Worm (Caenorhabditis elegans) whole organism, L1 larva: Measurements from ENCODE around the gene C04E6.12.

Experiments used
- C16A3.4 ChIP-seq: fragments of 150-350 bp; optimal IDR thresholded peaks from 2 replicates; lab custom pipeline; 2014; ENCODE audit warnings: missing biosample characterization, missing genetic modification characterization
- C34B4.2 ChIP-seq: sonication (generic microtip); optimal IDR thresholded peaks from 2 replicates; lab custom pipeline; 2017; ENCODE audit warnings: mild to moderate bottlenecking, missing genetic modification characterization, missing compliant biosample characterization
- F16B12.6 ChIP-seq: fragments of 150-350 bp; optimal IDR thresholded peaks from 2 replicates; lab custom pipeline; 2014; ENCODE audit warnings: missing biosample characterization, missing genetic modification characterization
- aha-1 ChIP-seq: fragments of 150-350 bp; optimal IDR thresholded peaks from 2 replicates; lab custom pipeline; 2014; ENCODE audit warnings: missing biosample characterization, missing genetic modification characterization
- alr-1 ChIP-seq: fragments of 200-800 bp; sonication (Bioruptor generic); optimal IDR thresholded peaks from 2 replicates; lab custom pipeline; 2018; ENCODE audit warnings: borderline replicate concordance, mild to moderate bottlenecking, missing genetic modification characterization, missing compliant biosample characterization
- ama-1 ChIP-seq: fragments of 150-350 bp; optimal IDR thresholded peaks from 2 replicates; lab custom pipeline; 2014
- blmp-1 ChIP-seq: fragments of 150-350 bp; optimal IDR thresholded peaks from 2 replicates; lab custom pipeline; 2014; ENCODE audit warnings: missing biosample characterization, missing genetic modification characterization
- dpl-1 ChIP-seq, 3 experiments: fragments of 150-350 bp in 2 of 3; sonication (generic microtip) in 1 of 3; optimal IDR thresholded peaks; 2 replicates each; lab custom pipeline; 2014 to 2017; ENCODE audit warnings: missing biosample characterization in 3 of 3, missing genetic modification characterization in 3 of 3, missing genetic modification reagents in 3 of 3
- dsc-1 ChIP-seq: sonication (generic microtip); optimal IDR thresholded peaks from 2 replicates; lab custom pipeline; 2016; ENCODE audit warnings: mild to moderate bottlenecking, missing genetic modification characterization, missing compliant biosample characterization
- efl-1 ChIP-seq, 4 experiments: fragments of 150-350 bp; optimal IDR thresholded peaks in 3 of 4; peaks in 1 of 4; 1 replicate in 1 of 4; 2 replicates in 3 of 4; lab custom pipeline; 2014; ENCODE audit warnings: missing biosample characterization in 2 of 4, missing genetic modification characterization in 2 of 4, missing genetic modification reagents in 2 of 4
- efl-3 ChIP-seq: fragments of 200-800 bp; sonication (Bioruptor generic); optimal IDR thresholded peaks from 2 replicates; lab custom pipeline; 2018; ENCODE audit warnings: mild to moderate bottlenecking, missing genetic modification characterization, missing compliant biosample characterization
- ets-5 ChIP-seq: fragments of 200-800 bp; sonication (Bioruptor generic); IDR thresholded peaks from 2 replicates; pipeline ENCODE4 v1.3.6; 2022; ENCODE audit warnings: missing genetic modification characterization, missing compliant biosample characterization
- fkh-10 ChIP-seq: sonication (generic microtip); optimal IDR thresholded peaks from 2 replicates; lab custom pipeline; 2017; ENCODE audit warnings: missing biosample characterization, missing genetic modification reagents, missing genetic modification characterization
- fkh-8 ChIP-seq: sonication (generic microtip); optimal IDR thresholded peaks from 2 replicates; lab custom pipeline; 2016; ENCODE audit warnings: mild to moderate bottlenecking, missing genetic modification characterization, missing compliant biosample characterization
- hlh-4 ChIP-seq: sonication (generic microtip); optimal IDR thresholded peaks from 2 replicates; lab custom pipeline; 2016; ENCODE audit warnings: mild to moderate bottlenecking, missing genetic modification characterization, missing compliant biosample characterization
- jun-1 ChIP-seq: fragments of 150-350 bp; optimal IDR thresholded peaks from 2 replicates; lab custom pipeline; 2014; ENCODE audit warnings: missing biosample characterization, missing genetic modification reagents, missing genetic modification characterization
- lin-14 ChIP-seq: fragments of 200-800 bp; sonication (Bioruptor generic); optimal IDR thresholded peaks from 2 replicates; lab custom pipeline; 2018; ENCODE audit warnings: mild to moderate bottlenecking, missing genetic modification characterization, moderate library complexity, missing compliant biosample characterization
- lsy-2 ChIP-seq, 2 experiments: fragments of 150-350 bp; optimal IDR thresholded peaks; 2 replicates each; lab custom pipeline; 2014; ENCODE audit warnings: missing biosample characterization in 2 of 2, missing genetic modification characterization in 2 of 2
- mab-9 ChIP-seq: fragments of 200-800 bp; sonication (Bioruptor generic); IDR thresholded peaks from 2 replicates; pipeline ENCODE4 v1.3.6; 2022; ENCODE audit warnings: missing genetic modification reagents, missing genetic modification characterization, missing compliant biosample characterization
- mef-2 ChIP-seq: fragments of 150-350 bp; optimal IDR thresholded peaks from 2 replicates; lab custom pipeline; 2014; ENCODE audit warnings: missing biosample characterization, missing genetic modification characterization
- mep-1 ChIP-seq: fragments of 150-350 bp; optimal IDR thresholded peaks from 2 replicates; lab custom pipeline; 2014; ENCODE audit warnings: missing biosample characterization, missing genetic modification characterization
- nhr-19 ChIP-seq: fragments of 200-800 bp; sonication (Bioruptor generic); conservative IDR thresholded peaks from 2 replicates; pipeline ENCODE4 v1.3.6; 2022; ENCODE audit warnings: missing genetic modification characterization, missing compliant biosample characterization
- nhr-237 ChIP-seq: fragments of 150-350 bp; optimal IDR thresholded peaks from 2 replicates; lab custom pipeline; 2014; ENCODE audit warnings: missing biosample characterization, missing genetic modification characterization
- nhr-28 ChIP-seq: fragments of 150-350 bp; optimal IDR thresholded peaks from 2 replicates; lab custom pipeline; 2014; ENCODE audit warnings: missing biosample characterization, missing genetic modification characterization
- nhr-47 ChIP-seq: sonication (generic microtip); optimal IDR thresholded peaks from 2 replicates; lab custom pipeline; 2016; ENCODE audit warnings: mild to moderate bottlenecking, missing genetic modification characterization, moderate library complexity, missing compliant biosample characterization
- nhr-76 ChIP-seq: sonication (generic microtip); optimal IDR thresholded peaks from 2 replicates; lab custom pipeline; 2017; ENCODE audit warnings: missing biosample characterization, missing genetic modification characterization
- nhr-90 ChIP-seq: sonication (generic microtip); optimal IDR thresholded peaks from 2 replicates; lab custom pipeline; 2016; ENCODE audit warnings: mild to moderate bottlenecking, missing genetic modification characterization, missing compliant biosample characterization; ENCODE audit not compliant: poor library complexity
- pag-3 ChIP-seq: sonication (generic microtip); optimal IDR thresholded peaks from 2 replicates; lab custom pipeline; 2017; ENCODE audit warnings: missing genetic modification characterization, mild to moderate bottlenecking, missing compliant biosample characterization, antibody characterized with exemption, borderline replicate concordance; ENCODE audit not compliant: insufficient read depth
- pax-3 ChIP-seq: fragments of 200-800 bp; sonication (Bioruptor generic); optimal IDR thresholded peaks from 2 replicates; lab custom pipeline; 2018; ENCODE audit warnings: mild to moderate bottlenecking, missing genetic modification characterization, moderate library complexity, missing compliant biosample characterization
- pqm-1 ChIP-seq: sonication (generic microtip); optimal IDR thresholded peaks from 3 replicates; lab custom pipeline; 2017; ENCODE audit warnings: missing biosample characterization, missing genetic modification characterization
- rnt-1 ChIP-seq: sonication (generic microtip); optimal IDR thresholded peaks from 2 replicates; lab custom pipeline; 2016; ENCODE audit warnings: mild to moderate bottlenecking, missing genetic modification characterization, moderate library complexity, missing compliant biosample characterization
- skn-1 ChIP-seq: fragments of 150-350 bp; optimal IDR thresholded peaks from 2 replicates; lab custom pipeline; 2014; ENCODE audit warnings: missing biosample characterization, missing genetic modification characterization
- snpc-4 ChIP-seq: fragments of 150-350 bp; optimal IDR thresholded peaks from 2 replicates; lab custom pipeline; 2014; ENCODE audit warnings: missing biosample characterization, missing genetic modification characterization
- sup-37 ChIP-seq: fragments of 200-800 bp; sonication (Bioruptor generic); optimal IDR thresholded peaks from 2 replicates; lab custom pipeline; 2018; ENCODE audit warnings: mild to moderate bottlenecking, missing genetic modification characterization, missing compliant biosample characterization
- tbx-2 ChIP-seq: sonication (generic microtip); optimal IDR thresholded peaks from 2 replicates; lab custom pipeline; 2016; ENCODE audit warnings: missing genetic modification characterization, missing compliant biosample characterization
- tlp-1 ChIP-seq: fragments of 150-350 bp; optimal IDR thresholded peaks from 2 replicates; lab custom pipeline; 2014; ENCODE audit warnings: missing biosample characterization, missing genetic modification characterization
- unc-130 ChIP-seq: fragments of 150-350 bp; optimal IDR thresholded peaks from 2 replicates; lab custom pipeline; 2017; ENCODE audit warnings: missing biosample characterization, missing genetic modification characterization, inconsistent platforms
- unc-30 ChIP-seq: sonication (generic microtip); optimal IDR thresholded peaks from 2 replicates; lab custom pipeline; 2017; ENCODE audit warnings: missing biosample characterization, missing genetic modification characterization
- unc-86 ChIP-seq: sonication (generic microtip); optimal IDR thresholded peaks from 2 replicates; lab custom pipeline; 2016; ENCODE audit warnings: missing genetic modification characterization, missing compliant biosample characterization
- xbp-1 ChIP-seq: sonication (generic microtip); optimal IDR thresholded peaks from 2 replicates; lab custom pipeline; 2016; ENCODE audit warnings: missing genetic modification characterization, missing compliant biosample characterization
- zip-4 ChIP-seq: fragments of 200-800 bp; sonication (Bioruptor generic); optimal IDR thresholded peaks from 2 replicates; lab custom pipeline; 2018; ENCODE audit warnings: mild to moderate bottlenecking, missing genetic modification characterization, moderate library complexity, missing compliant biosample characterization
- ztf-11 ChIP-seq, 2 experiments: sonication (generic microtip); optimal IDR thresholded peaks; 2 replicates each; lab custom pipeline; 2016 to 2017; ENCODE audit warnings: missing genetic modification characterization in 2 of 2, missing biosample characterization in 1 of 2, missing compliant biosample characterization in 1 of 2
- ztf-4 ChIP-seq: fragments of 150-350 bp; optimal IDR thresholded peaks from 2 replicates; lab custom pipeline; 2014; ENCODE audit warnings: missing biosample characterization, missing genetic modification characterization

The C04E6.12 gene

ce11 chrV:5917707-5918106, 2.1 kb downstream of the C04E6.12 start, which contains the start of gene lrpr-1 (continued):
- TF ChIP-seq nhr-28 (tag; lab: Kevin White, UChicago) (no peak), ztf-11 (tag; optimal IDR thresholded peaks at IDR 0.05; lab: Kevin White, UChicago) (peak in 1 of 2 experiments; percentile 99), lin-14 (GFP tag; lab: Kevin White, UChicago) (peak; percentile 86), snpc-4 (tag; lab: Kevin White, UChicago) (peak; percentile 59), zip-4 (GFP tag; lab: Kevin White, UChicago) (peak; percentile 86), hlh-4 (peak; percentile 71), pqm-1 (tag; lab: Kevin White, UChicago) (no peak), blmp-1 (peak; percentile 57), jun-1 (tag; lab: Kevin White, UChicago) (peak; percentile 57), fkh-10 (GFP tag; lab: Kevin White, UChicago) (peak; percentile 24), ama-1 (lab: Kevin White, UChicago) (no peak), fkh-8 (tag; lab: Kevin White, UChicago) (peak; percentile 86), aha-1 (tag; lab: Kevin White, UChicago) (no peak), unc-30 (tag; lab: Kevin White, UChicago) (no peak), rnt-1 (tag; lab: Kevin White, UChicago) (peak; percentile 100), mab-9 (GFP tag; lab: Robert Waterston, UW) (peak; percentile 91), sup-37 (GFP tag; lab: Kevin White, UChicago) (peak; percentile 75), tlp-1 (tag; lab: Kevin White, UChicago) (no peak), F16B12.6 (tag; lab: Kevin White, UChicago) (peak; percentile 46), unc-86 (peak; percentile 86), lsy-2 (tag; optimal IDR thresholded peaks at IDR 0.05; lab: Kevin White, UChicago) (peak; percentile 85 to 87), C34B4.2 (peak; percentile 32), tbx-2 (tag; lab: Kevin White, UChicago) (peak; percentile 97), C16A3.4 (tag; lab: Kevin White, UChicago) (peak; percentile 42), pag-3 (tag; lab: Kevin White, UChicago) (no peak), nhr-90 (tag; lab: Kevin White, UChicago) (peak; percentile 97), ztf-4 (tag; lab: Kevin White, UChicago) (no peak), unc-130 (tag; lab: Kevin White, UChicago) (no peak), efl-3 (GFP tag; lab: Kevin White, UChicago) (peak; percentile 90), skn-1 (tag; lab: Kevin White, UChicago) (peak; percentile 66), efl-1 (optimal IDR thresholded peaks at IDR 0.05; lab: Kevin White, UChicago) (peak; percentile 99), efl-1 (GFP tag; optimal IDR thresholded peaks at IDR 0.05 in 1 of 2; lab: Kevin White, UChicago) (peak; percentile 98 to 100), nhr-237 (tag; lab: Kevin White, UChicago) (peak; percentile 45)

- TF ChIP-seq unc-86 (no peak), nhr-76 (no peak), efl-1 (optimal IDR thresholded peaks at IDR 0.05; lab: Kevin White, UChicago) (no peak), efl-1 (GFP tag; optimal IDR thresholded peaks at IDR 0.05 in 1 of 2; lab: Kevin White, UChicago) (peak in 1 of 2 experiments; percentile 75), mep-1 (tag; lab: Kevin White, UChicago) (no peak), pax-3 (tag; lab: Kevin White, UChicago) (no peak), nhr-19 (no peak)
Measured at ce11 chrV:5916862-5917261, 2.9 kb downstream of the C04E6.12 start.

ce11 chrV:5912426-5912825, 7.4 kb downstream of the C04E6.12 start, which contains the start of gene C04E6.13:
Gene C04E6.13 (plus strand): TSS chrV:5912726.
- no peak for TF ChIP-seq jun-1 (tag; lab: Kevin White, UChicago)
- no peak for TF ChIP-seq efl-1 (optimal IDR thresholded peaks at IDR 0.05; lab: Kevin White, UChicago)
- TF ChIP-seq efl-1 (GFP tag; optimal IDR thresholded peaks at IDR 0.05 in 1 of 2; lab: Kevin White, UChicago), result peak in 1 of 2 experiments; percentile 7
- TF ChIP-seq ztf-11 (tag; optimal IDR thresholded peaks at IDR 0.05; lab: Kevin White, UChicago), result no peak

ce11 chrV:5907090-5907489, 12.7 kb downstream of the C04E6.12 start, which contains the start of gene C04E6.4:
Gene C04E6.4 (plus strand): TSS chrV:5907390.
- no peak for TF ChIP-seq mef-2 (tag; lab: Kevin White, UChicago)
- no peak for TF ChIP-seq ztf-11 (tag; optimal IDR thresholded peaks at IDR 0.05; lab: Kevin White, UChicago)
- no peak for TF ChIP-seq unc-30 (tag; lab: Kevin White, UChicago)
- no peak for TF ChIP-seq pag-3 (tag; lab: Kevin White, UChicago)
- no peak for TF ChIP-seq dsc-1 (tag; lab: Kevin White, UChicago)
- no peak for TF ChIP-seq ets-5 (GFP tag; lab: Robert Waterston, UW)
- TF ChIP-seq aha-1 (tag; lab: Kevin White, UChicago), result no peak
- TF ChIP-seq dpl-1 (GFP tag; optimal IDR thresholded peaks at IDR 0.05; lab: Kevin White, UChicago), result no peak
- TF ChIP-seq lsy-2 (tag; optimal IDR thresholded peaks at IDR 0.05; lab: Kevin White, UChicago), result no peak
- TF ChIP-seq xbp-1 (tag; lab: Kevin White, UChicago), result no peak
- TF ChIP-seq F16B12.6 (tag; lab: Kevin White, UChicago), result no peak
- TF ChIP-seq alr-1 (tag; lab: Kevin White, UChicago), result no peak
- TF ChIP-seq pax-3 (tag; lab: Kevin White, UChicago), result no peak
- TF ChIP-seq nhr-47, result no peak
- no peak for TF ChIP-seq zip-4 (GFP tag; lab: Kevin White, UChicago)
- no peak for TF ChIP-seq tlp-1 (tag; lab: Kevin White, UChicago)
- TF ChIP-seq nhr-19, result no peak
- TF ChIP-seq sup-37 (GFP tag; lab: Kevin White, UChicago), result no peak
- TF ChIP-seq lin-14 (GFP tag; lab: Kevin White, UChicago), result no peak
- no peak for TF ChIP-seq tbx-2 (tag; lab: Kevin White, UChicago)
